Worm (Caenorhabditis elegans) whole organism, young adult: ENCODE results near the gene C54D10.9.

Source experiments
- ama-1 ChIP-seq, 3 experiments: fragments of 150-350 bp in 1 of 3; sonication (generic microtip) in 2 of 3; optimal IDR thresholded peaks; 2 replicates each; lab custom pipeline; 2014 to 2018; ENCODE audit warnings: missing biosample characterization in 2 of 3, missing genetic modification characterization in 2 of 3, missing genetic modification reagents in 2 of 3
- cebp-2 ChIP-seq: fragments of 200-800 bp; sonication (Bioruptor generic); IDR thresholded peaks from 2 replicates; pipeline ENCODE4 v1.3.6; 2022; ENCODE audit warnings: missing genetic modification characterization, missing compliant biosample characterization
- ceh-40 ChIP-seq: fragments of 200-800 bp; sonication (Bioruptor generic); IDR thresholded peaks from 2 replicates; pipeline ENCODE4 v1.3.6; 2022; ENCODE audit warnings: missing genetic modification characterization, missing compliant biosample characterization
- ekl-4 ChIP-seq: fragments of 200-800 bp; sonication (Bioruptor generic); IDR thresholded peaks from 2 replicates; pipeline ENCODE4 v1.3.6; 2022; ENCODE audit warnings: missing genetic modification reagents, missing genetic modification characterization, missing compliant biosample characterization
- fkh-3 ChIP-seq: sonication (generic microtip); optimal IDR thresholded peaks from 2 replicates; lab custom pipeline; 2016; ENCODE audit warnings: mild to moderate bottlenecking, missing genetic modification characterization, missing compliant biosample characterization
- lin-54 ChIP-seq: fragments of 200-800 bp; sonication (Bioruptor generic); optimal IDR thresholded peaks from 2 replicates; lab custom pipeline; 2018; ENCODE audit warnings: mild to moderate bottlenecking, missing genetic modification characterization, missing compliant biosample characterization
- madf-10 ChIP-seq: sonication (generic microtip); optimal IDR thresholded peaks from 2 replicates; lab custom pipeline; 2016; ENCODE audit warnings: mild to moderate bottlenecking, missing genetic modification characterization, missing compliant biosample characterization
- madf-3 ChIP-seq: fragments of 200-800 bp; sonication (Bioruptor generic); IDR thresholded peaks from 2 replicates; pipeline ENCODE4 v1.3.6; 2022; ENCODE audit warnings: missing genetic modification reagents, missing genetic modification characterization, missing compliant biosample characterization
- nfya-1 ChIP-seq: sonication (generic microtip); optimal IDR thresholded peaks from 2 replicates; lab custom pipeline; 2017; ENCODE audit warnings: antibody characterized with exemption, missing compliant biosample characterization, missing genetic modification characterization, borderline replicate concordance; ENCODE audit not compliant: insufficient read depth
- nhr-120 ChIP-seq: fragments of 200-800 bp; sonication (Bioruptor generic); IDR thresholded peaks from 2 replicates; pipeline ENCODE4 v1.3.6; 2022; ENCODE audit warnings: missing genetic modification characterization, missing compliant biosample characterization
- snpc-1.1 ChIP-seq: sonication (generic microtip); optimal IDR thresholded peaks from 2 replicates; lab custom pipeline; 2017; ENCODE audit warnings: missing genetic modification characterization, mild to moderate bottlenecking, missing compliant biosample characterization, antibody characterized with exemption, moderate library complexity, missing genotype, missing genetic modification reagents; ENCODE audit not compliant: insufficient read depth
- unc-62 ChIP-seq: fragments of 150-350 bp; optimal IDR thresholded peaks from 2 replicates; lab custom pipeline; 2014; ENCODE audit warnings: missing biosample characterization, missing genetic modification reagents, missing genetic modification characterization

ce11 chrV:12433717-12434116, 13.2 kb upstream of the C54D10.9 start, which contains the start of gene srh-25:
- no peak for TF ChIP-seq madf-3 (GFP tag; lab: Robert Waterston, UW)
- TF ChIP-seq ekl-4 (GFP tag; lab: Robert Waterston, UW) = no peak
- no peak for TF ChIP-seq ceh-40 (GFP tag; lab: Robert Waterston, UW)
- no peak for TF ChIP-seq fkh-3 (tag; lab: Kevin White, UChicago)
- no peak for TF ChIP-seq madf-10 (tag; lab: Kevin White, UChicago)
- no peak for TF ChIP-seq unc-62 (GFP tag; lab: Kevin White, UChicago)
- TF ChIP-seq nhr-120 (GFP tag; lab: Robert Waterston, UW) = no peak
- no peak for TF ChIP-seq nfya-1 (tag; lab: Kevin White, UChicago)
- TF ChIP-seq snpc-1.1 (tag; lab: Kevin White, UChicago) = no peak
- TF ChIP-seq ama-1 (optimal IDR thresholded peaks at IDR 0.05; lab: Kevin White, UChicago) = no peak
- no peak for TF ChIP-seq ama-1 (GFP tag; optimal IDR thresholded peaks at IDR 0.05; lab: Kevin White, UChicago)
- no peak for TF ChIP-seq cebp-2 (GFP tag; lab: Robert Waterston, UW)
- TF ChIP-seq lin-54 = no peak
